Worm (Caenorhabditis elegans) whole organism, young adult: ENCODE results near the gene daf-22.
A peak's percentile ranks its signal among the peaks of the same experiment; 100 is the strongest.

Experiments
- F23B12.7 ChIP-seq: sonication (generic microtip); optimal IDR thresholded peaks from 2 replicates; lab custom pipeline; 2017; ENCODE audit warnings: missing genetic modification characterization, mild to moderate bottlenecking, missing compliant biosample characterization, antibody characterized with exemption, moderate library complexity; ENCODE audit not compliant: insufficient read depth
- F33H1.4 ChIP-seq: fragments of 200-800 bp; sonication (Bioruptor generic); IDR thresholded peaks from 2 replicates; pipeline ENCODE4 v1.3.6; 2022; ENCODE audit warnings: missing genetic modification reagents, missing genetic modification characterization, missing compliant biosample characterization
- F55B11.4 ChIP-seq: sonication (generic microtip); optimal IDR thresholded peaks from 2 replicates; lab custom pipeline; 2016; ENCODE audit warnings: missing compliant biosample characterization, missing genetic modification characterization, borderline replicate concordance; ENCODE audit not compliant: insufficient read depth
- Y67H2A.10 ChIP-seq: fragments of 200-800 bp; sonication (Bioruptor generic); conservative IDR thresholded peaks from 2 replicates; pipeline ENCODE4 v1.3.6; 2022; ENCODE audit warnings: missing genetic modification reagents, missing genetic modification characterization, missing compliant biosample characterization
- Y79H2A.3 ChIP-seq: fragments of 200-800 bp; sonication (Bioruptor generic); conservative IDR thresholded peaks from 2 replicates; pipeline ENCODE4 v1.3.6; 2022; ENCODE audit warnings: missing genetic modification reagents, missing genetic modification characterization, missing compliant biosample characterization
- atf-7 ChIP-seq: sonication (generic microtip); optimal IDR thresholded peaks from 2 replicates; lab custom pipeline; 2017; ENCODE audit warnings: mild to moderate bottlenecking, missing genetic modification characterization, missing compliant biosample characterization
- athp-1 ChIP-seq: sonication (generic microtip); optimal IDR thresholded peaks from 2 replicates; lab custom pipeline; 2017; ENCODE audit warnings: mild to moderate bottlenecking, missing genetic modification characterization, missing compliant biosample characterization
- bed-2 ChIP-seq: fragments of 200-800 bp; sonication (Bioruptor generic); IDR thresholded peaks from 2 replicates; pipeline ENCODE4 v1.3.6; 2022; ENCODE audit warnings: missing genetic modification reagents, missing genetic modification characterization, missing compliant biosample characterization
- ccch-3 ChIP-seq: fragments of 200-800 bp; sonication (Bioruptor generic); optimal IDR thresholded peaks from 2 replicates; lab custom pipeline; 2018; ENCODE audit warnings: mild to moderate bottlenecking, missing genetic modification characterization, missing compliant biosample characterization
- ceh-58 ChIP-seq: fragments of 200-800 bp; sonication (Bioruptor generic); IDR thresholded peaks from 2 replicates; pipeline ENCODE4 v1.3.6; 2022; ENCODE audit warnings: missing genetic modification characterization, missing compliant biosample characterization
- egl-18 ChIP-seq: fragments of 200-800 bp; sonication (Bioruptor generic); IDR thresholded peaks from 2 replicates; pipeline ENCODE4 v1.3.6; 2022; ENCODE audit warnings: missing genetic modification reagents, missing genetic modification characterization, missing compliant biosample characterization
- egl-44 ChIP-seq: fragments of 200-800 bp; sonication (Bioruptor generic); IDR thresholded peaks from 2 replicates; pipeline ENCODE4 v1.3.6; 2022; ENCODE audit warnings: missing genetic modification reagents, missing genetic modification characterization, missing compliant biosample characterization
- fkh-3 ChIP-seq: sonication (generic microtip); optimal IDR thresholded peaks from 2 replicates; lab custom pipeline; 2016; ENCODE audit warnings: mild to moderate bottlenecking, missing genetic modification characterization, missing compliant biosample characterization
- gei-17 ChIP-seq: fragments of 200-800 bp; sonication (Bioruptor generic); optimal IDR thresholded peaks from 2 replicates; lab custom pipeline; 2018; ENCODE audit warnings: mild to moderate bottlenecking, missing genetic modification characterization, missing compliant biosample characterization
- hlh-12 ChIP-seq: sonication (generic microtip); optimal IDR thresholded peaks from 2 replicates; lab custom pipeline; 2016; ENCODE audit warnings: missing genetic modification characterization, missing compliant biosample characterization
- hmg-1.2 ChIP-seq: fragments of 200-800 bp; sonication (Bioruptor generic); IDR thresholded peaks from 2 replicates; pipeline ENCODE4 v1.3.6; 2022; ENCODE audit warnings: missing genetic modification reagents, missing genetic modification characterization, missing compliant biosample characterization
- hsf-1 ChIP-seq: fragments of 200-800 bp; sonication (Bioruptor generic); IDR thresholded peaks from 2 replicates; pipeline ENCODE4 v1.3.6; 2022; ENCODE audit warnings: missing genetic modification reagents, missing genetic modification characterization, missing compliant biosample characterization
- let-526 ChIP-seq: fragments of 200-800 bp; sonication (Bioruptor generic); IDR thresholded peaks from 2 replicates; pipeline ENCODE4 v1.3.6; 2022; ENCODE audit warnings: missing genetic modification reagents, missing genetic modification characterization, missing compliant biosample characterization
- lsy-27 ChIP-seq: sonication (generic microtip); optimal IDR thresholded peaks from 2 replicates; lab custom pipeline; 2017; ENCODE audit warnings: missing genetic modification characterization, mild to moderate bottlenecking, missing compliant biosample characterization, antibody characterized with exemption, missing genotype, borderline replicate concordance; ENCODE audit not compliant: insufficient read depth
- madf-3 ChIP-seq: fragments of 200-800 bp; sonication (Bioruptor generic); IDR thresholded peaks from 2 replicates; pipeline ENCODE4 v1.3.6; 2022; ENCODE audit warnings: missing genetic modification reagents, missing genetic modification characterization, missing compliant biosample characterization
- mel-28 ChIP-seq: sonication (generic microtip); optimal IDR thresholded peaks from 2 replicates; lab custom pipeline; 2016; ENCODE audit warnings: borderline replicate concordance, mild to moderate bottlenecking, missing genetic modification characterization, missing compliant biosample characterization
- repo-1 ChIP-seq: sonication (generic microtip); optimal IDR thresholded peaks from 2 replicates; lab custom pipeline; 2017; ENCODE audit warnings: mild to moderate bottlenecking, missing genetic modification characterization, missing compliant biosample characterization
- snpc-4 ChIP-seq, 5 experiments: fragments of 150-350 bp in 1 of 5; sonication (generic microtip) in 4 of 5; optimal IDR thresholded peaks; 2 replicates each; lab custom pipeline; 2014 to 2018; ENCODE audit warnings: missing genetic modification characterization in 5 of 5, missing biosample characterization in 3 of 5, antibody characterized with exemption in 2 of 5, mild to moderate bottlenecking in 2 of 5, missing compliant biosample characterization in 2 of 5, missing genotype in 2 of 5, moderate library complexity in 2 of 5, missing genetic modification reagents in 1 of 5
- somi-1 ChIP-seq: fragments of 200-800 bp; sonication (Bioruptor generic); optimal IDR thresholded peaks from 2 replicates; lab custom pipeline; 2018; ENCODE audit warnings: mild to moderate bottlenecking, missing genetic modification characterization, missing compliant biosample characterization
- xnd-1 ChIP-seq: sonication (generic microtip); optimal IDR thresholded peaks from 2 replicates; lab custom pipeline; 2016; ENCODE audit warnings: missing genotype, missing genetic modification reagents, missing genetic modification characterization, missing compliant biosample characterization
- zim-3 ChIP-seq: sonication (generic microtip); optimal IDR thresholded peaks from 2 replicates; lab custom pipeline; 2017; ENCODE audit warnings: mild to moderate bottlenecking, missing genetic modification characterization, moderate library complexity, missing compliant biosample characterization
- ztf-18 ChIP-seq: sonication (generic microtip); optimal IDR thresholded peaks from 2 replicates; lab custom pipeline; 2016; ENCODE audit warnings: missing genotype, mild to moderate bottlenecking, missing genetic modification characterization, missing compliant biosample characterization

The daf-22 gene

ce11 chrII:12432356-12432755, 6.9 kb upstream of the daf-22 start, which contains the start of gene dct-12:
Gene dct-12 (minus strand): TSS chrII:12432456.
- no peak for TF ChIP-seq snpc-4 (GFP tag; optimal IDR thresholded peaks at IDR 0.05; lab: Kevin White, UChicago)
- TF ChIP-seq snpc-4 (tag; optimal IDR thresholded peaks at IDR 0.05; lab: Kevin White, UChicago), result peak in 1 of 4 experiments; percentile 35
- TF ChIP-seq gei-17 (GFP tag; lab: Kevin White, UChicago), result no peak

- TF ChIP-seq snpc-4 (GFP tag; optimal IDR thresholded peaks at IDR 0.05; lab: Kevin White, UChicago) (no peak), snpc-4 (tag; optimal IDR thresholded peaks at IDR 0.05; lab: Kevin White, UChicago) (no peak), Y79H2A.3 (GFP tag; lab: Robert Waterston, UW) (no peak), mel-28 (tag; lab: Kevin White, UChicago) (no peak)
- TF ChIP-seq, all 124 proteins: peak for 0
Observed at ce11 chrII:12429743-12430142, 4.2 kb upstream of the daf-22 start, which contains the start of gene Y57A10C.8. Gene Y57A10C.8 (minus strand): TSS chrII:12429843.

ce11 chrII:12420486-12420885, 5.0 kb downstream of the daf-22 start, which contains the start of gene sre-26:
Gene sre-26 (minus strand): TSS chrII:12420586.
- TF ChIP-seq fkh-3 (tag; lab: Kevin White, UChicago), result no peak
- TF ChIP-seq madf-3 (GFP tag; lab: Robert Waterston, UW), result no peak
- no peak for TF ChIP-seq lsy-27 (tag; lab: Kevin White, UChicago)

ce11 chrII:12417996-12418395, 7.5 kb downstream of the daf-22 start:
- TF ChIP-seq mel-28 (tag; lab: Kevin White, UChicago), result no peak
- TF ChIP-seq, all 124 proteins: peak for 0

- no peak for TF ChIP-seq let-526 (GFP tag; lab: Robert Waterston, UW)
- TF ChIP-seq snpc-4 (GFP tag; optimal IDR thresholded peaks at IDR 0.05; lab: Kevin White, UChicago), result no peak
- TF ChIP-seq snpc-4 (tag; optimal IDR thresholded peaks at IDR 0.05; lab: Kevin White, UChicago), result no peak
- TF ChIP-seq zim-3 (tag; lab: Kevin White, UChicago), result no peak
- no peak for TF ChIP-seq F55B11.4 (tag; lab: Kevin White, UChicago)
- TF ChIP-seq Y67H2A.10 (GFP tag; lab: Robert Waterston, UW), result no peak
- no peak for TF ChIP-seq F33H1.4 (GFP tag; lab: Robert Waterston, UW)
- no peak for TF ChIP-seq ceh-58
- TF ChIP-seq hmg-1.2 (GFP tag; lab: Robert Waterston, UW), result no peak
Observed at ce11 chrII:12417514-12417913, 8.0 kb downstream of the daf-22 start, which contains the start of gene sre-27. Gene sre-27 (minus strand): TSS chrII:12417614.

- no peak for TF ChIP-seq atf-7 (tag; lab: Kevin White, UChicago)
- TF ChIP-seq egl-44 (GFP tag; lab: Robert Waterston, UW), result no peak
- no peak for TF ChIP-seq somi-1 (GFP tag; lab: Kevin White, UChicago)
- TF ChIP-seq egl-18 (GFP tag; lab: Robert Waterston, UW), result no peak
- no peak for TF ChIP-seq ccch-3
- no peak for TF ChIP-seq athp-1 (tag; lab: Kevin White, UChicago)
- no peak for TF ChIP-seq lsy-27 (tag; lab: Kevin White, UChicago)
- TF ChIP-seq xnd-1 (tag; lab: Kevin White, UChicago), result no peak
- no peak for TF ChIP-seq hsf-1 (GFP tag; lab: Robert Waterston, UW)
- TF ChIP-seq, all 124 proteins: peak for 0
Observed at ce11 chrII:12414805-12415204, 10.7 kb downstream of the daf-22 start, which contains the start of gene Y57A10C.11. Gene Y57A10C.11 (minus strand): TSS chrII:12414905.

- TF ChIP-seq F23B12.7 (tag; lab: Kevin White, UChicago) (no peak), repo-1 (tag; lab: Kevin White, UChicago) (no peak), bed-2 (GFP tag; lab: Robert Waterston, UW) (no peak), ztf-18 (tag; lab: Kevin White, UChicago) (no peak), hlh-12 (tag; lab: Kevin White, UChicago) (no peak)
- TF ChIP-seq, all 124 proteins: peak for 0
Observed at ce11 chrII:12412417-12412816, 13.1 kb downstream of the daf-22 start, which contains the start of gene Y57A10C.1. Gene Y57A10C.1 (minus strand): TSS chrII:12412517.
